Fruit fly (Drosophila melanogaster) whole organism, pupa: ENCODE results near the gene mts.

Experiments
- CG12605 ChIP-seq: fragments of 200-800 bp; sonication (Bioruptor generic); IDR thresholded peaks from 2 replicates; pipeline ENCODE4 v1.3.6; 2022; ENCODE audit warnings: missing biosample characterization, missing genetic modification characterization
- CG17806 ChIP-seq: fragments of 200-800 bp; sonication (Bioruptor generic); optimal IDR thresholded peaks from 2 replicates; lab custom pipeline; 2018; ENCODE audit warnings: missing biosample characterization, mild to moderate bottlenecking, missing genetic modification characterization, moderate library complexity
- CG32121 ChIP-seq: fragments of 200-800 bp; sonication (Bioruptor generic); IDR thresholded peaks from 2 replicates; pipeline ENCODE4 v1.3.6; 2022; ENCODE audit warnings: missing biosample characterization, missing genetic modification characterization
- D1 ChIP-seq: fragments of 200-800 bp; sonication (Bioruptor generic); optimal IDR thresholded peaks from 2 replicates; lab custom pipeline; 2018; ENCODE audit warnings: missing biosample characterization, mild to moderate bottlenecking, missing genetic modification characterization, moderate library complexity
- Ets98B ChIP-seq: fragments of 200-800 bp; sonication (Bioruptor generic); IDR thresholded peaks from 2 replicates; pipeline ENCODE4 v1.3.6; 2022; ENCODE audit warnings: missing biosample characterization, missing genetic modification characterization

DNA sequence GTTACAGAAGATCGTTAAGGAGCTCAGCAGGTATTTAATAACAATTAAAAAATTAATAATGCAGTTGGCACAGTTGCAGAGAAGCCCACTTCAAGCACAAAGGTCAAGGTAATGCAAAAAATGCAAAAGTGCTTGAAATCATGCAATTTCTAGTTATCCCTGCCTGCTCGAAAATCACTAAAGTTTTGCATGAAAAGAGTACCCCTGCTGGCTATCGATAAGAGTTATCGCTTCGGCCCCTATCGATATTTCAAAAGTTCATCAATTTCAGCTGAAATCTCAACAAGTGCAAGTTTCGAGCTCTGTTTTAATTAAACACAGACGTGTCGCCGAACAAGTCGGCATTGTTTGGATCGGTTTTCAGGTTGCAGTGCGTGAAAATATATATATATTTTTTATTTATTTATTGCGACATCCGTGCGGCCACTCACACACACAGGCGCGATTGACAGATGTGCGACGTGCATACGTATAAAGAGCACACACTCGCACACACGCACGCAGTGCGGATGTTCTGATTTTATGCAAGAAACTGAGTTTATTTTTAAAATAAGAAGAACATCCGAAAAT lies 6.1 kb upstream of the mts start:
- TF ChIP-seq CG32121 (GFP tag; lab: Robert Waterston, UW) = peak; percentile 33; the same call in 1 of the 2 replicates
- no peak for TF ChIP-seq CG17806 (tag; lab: Kevin White, UChicago)
- no peak for TF ChIP-seq Ets98B
- TF ChIP-seq D1 (tag; lab: Kevin White, UChicago) = peak; percentile 39
- TF ChIP-seq CG12605 = peak; percentile 29
